Worm (Caenorhabditis elegans) whole organism, mixed stage, embryonic: ENCODE results near the gene srd-54.

ENCODE experiments used
- M03D4.4 ChIP-seq: sonication (generic microtip); optimal IDR thresholded peaks from 2 replicates; lab custom pipeline; 2017; ENCODE audit warnings: mild to moderate bottlenecking, missing genetic modification characterization, missing compliant biosample characterization
- bed-3 ChIP-seq: fragments of 200-800 bp; sonication (Bioruptor generic); optimal IDR thresholded peaks from 3 replicates; lab custom pipeline; 2018; ENCODE audit warnings: mild to moderate bottlenecking, missing genetic modification characterization, moderate library complexity, missing compliant biosample characterization
- blmp-1 ChIP-seq: fragments of 150-350 bp; optimal IDR thresholded peaks from 2 replicates; lab custom pipeline; 2014; ENCODE audit warnings: missing biosample characterization, missing genetic modification characterization
- ceh-39 ChIP-seq: fragments of 150-350 bp; optimal IDR thresholded peaks from 2 replicates; lab custom pipeline; 2014; ENCODE audit warnings: missing biosample characterization, missing genetic modification characterization
- ceh-43 ChIP-seq: fragments of 200-800 bp; sonication (Bioruptor generic); optimal IDR thresholded peaks from 2 replicates; lab custom pipeline; 2018; ENCODE audit warnings: mild to moderate bottlenecking, missing genetic modification characterization, moderate library complexity, missing compliant biosample characterization
- ceh-83 ChIP-seq: fragments of 200-800 bp; sonication (Bioruptor generic); optimal IDR thresholded peaks from 2 replicates; lab custom pipeline; 2018; ENCODE audit warnings: mild to moderate bottlenecking, missing genetic modification characterization, missing compliant biosample characterization
- ces-1 ChIP-seq: fragments of 150-350 bp; optimal IDR thresholded peaks from 2 replicates; lab custom pipeline; 2014; ENCODE audit warnings: missing biosample characterization, missing genetic modification reagents, missing genetic modification characterization
- cnd-1 ChIP-seq: fragments of 200-800 bp; sonication (Bioruptor generic); optimal IDR thresholded peaks from 2 replicates; lab custom pipeline; 2018; ENCODE audit warnings: mild to moderate bottlenecking, missing genetic modification characterization, missing compliant biosample characterization
- elt-1 ChIP-seq: sonication (generic microtip); optimal IDR thresholded peaks from 2 replicates; lab custom pipeline; 2017; ENCODE audit warnings: missing genetic modification characterization, mild to moderate bottlenecking, missing compliant biosample characterization, antibody characterized with exemption, moderate library complexity, borderline replicate concordance; ENCODE audit not compliant: insufficient read depth
- elt-3 ChIP-seq: fragments of 150-350 bp; optimal IDR thresholded peaks from 2 replicates; lab custom pipeline; 2014; ENCODE audit warnings: missing biosample characterization, missing genetic modification characterization
- ham-2 ChIP-seq: fragments of 200-800 bp; sonication (Bioruptor generic); optimal IDR thresholded peaks from 2 replicates; lab custom pipeline; 2018; ENCODE audit warnings: mild to moderate bottlenecking, missing genetic modification characterization, missing compliant biosample characterization
- hlh-1 ChIP-seq: fragments of 150-350 bp; optimal IDR thresholded peaks from 2 replicates; lab custom pipeline; 2014; ENCODE audit warnings: missing biosample characterization, missing genetic modification reagents, missing genetic modification characterization
- lin-13 ChIP-seq: fragments of 150-350 bp; optimal IDR thresholded peaks from 2 replicates; lab custom pipeline; 2014; ENCODE audit warnings: missing biosample characterization, missing genetic modification characterization
- lin-32 ChIP-seq: fragments of 200-800 bp; sonication (Bioruptor generic); optimal IDR thresholded peaks from 2 replicates; lab custom pipeline; 2018; ENCODE audit warnings: mild to moderate bottlenecking, missing genetic modification characterization, missing compliant biosample characterization
- lsy-2 ChIP-seq: fragments of 150-350 bp; optimal IDR thresholded peaks from 2 replicates; lab custom pipeline; 2014; ENCODE audit warnings: missing biosample characterization, missing genetic modification characterization
- mab-5 ChIP-seq: fragments of 150-350 bp; optimal IDR thresholded peaks from 2 replicates; lab custom pipeline; 2014; ENCODE audit warnings: missing biosample characterization, missing genetic modification characterization
- mep-1 ChIP-seq: fragments of 150-350 bp; optimal IDR thresholded peaks from 2 replicates; lab custom pipeline; 2017; ENCODE audit warnings: missing biosample characterization, missing genetic modification reagents, missing genetic modification characterization, inconsistent platforms
- mls-2 ChIP-seq: sonication (generic microtip); optimal IDR thresholded peaks from 2 replicates; lab custom pipeline; 2016; ENCODE audit warnings: mild to moderate bottlenecking, missing genetic modification characterization, moderate library complexity, missing compliant biosample characterization
- nhr-12 ChIP-seq: fragments of 150-350 bp; optimal IDR thresholded peaks from 2 replicates; lab custom pipeline; 2014; ENCODE audit warnings: missing biosample characterization, missing genetic modification characterization
- nhr-2 ChIP-seq: fragments of 150-350 bp; optimal IDR thresholded peaks from 2 replicates; lab custom pipeline; 2014; ENCODE audit warnings: missing biosample characterization, missing genetic modification characterization
- nhr-237 ChIP-seq: fragments of 150-350 bp; optimal IDR thresholded peaks from 2 replicates; lab custom pipeline; 2014; ENCODE audit warnings: missing biosample characterization, missing genetic modification characterization
- nhr-28 ChIP-seq: fragments of 150-350 bp; optimal IDR thresholded peaks from 2 replicates; lab custom pipeline; 2014; ENCODE audit warnings: missing biosample characterization, missing genetic modification characterization
- nhr-76 ChIP-seq: sonication (generic microtip); optimal IDR thresholded peaks from 2 replicates; lab custom pipeline; 2017; ENCODE audit warnings: missing biosample characterization, missing genetic modification characterization
- sem-2 ChIP-seq: fragments of 200-800 bp; sonication (Bioruptor generic); optimal IDR thresholded peaks from 2 replicates; lab custom pipeline; 2018; ENCODE audit warnings: mild to moderate bottlenecking, missing genetic modification characterization, missing compliant biosample characterization
- snpc-4 ChIP-seq: fragments of 150-350 bp; optimal IDR thresholded peaks from 2 replicates; lab custom pipeline; 2014; ENCODE audit warnings: missing biosample characterization, missing genetic modification characterization
- sptf-1 ChIP-seq: sonication (generic microtip); optimal IDR thresholded peaks from 2 replicates; lab custom pipeline; 2017; ENCODE audit warnings: mild to moderate bottlenecking, missing genetic modification characterization, moderate library complexity, missing compliant biosample characterization
- tbx-8 ChIP-seq: fragments of 200-800 bp; sonication (Bioruptor generic); optimal IDR thresholded peaks from 2 replicates; lab custom pipeline; 2018; ENCODE audit warnings: mild to moderate bottlenecking, missing genetic modification characterization, moderate library complexity, missing compliant biosample characterization
- unc-120 ChIP-seq: sonication (generic microtip); optimal IDR thresholded peaks from 2 replicates; lab custom pipeline; 2017; ENCODE audit warnings: missing genetic modification characterization, missing compliant biosample characterization; ENCODE audit not compliant: poor library complexity, severe bottlenecking
- unc-39 ChIP-seq: fragments of 150-350 bp; optimal IDR thresholded peaks from 2 replicates; lab custom pipeline; 2014; ENCODE audit warnings: missing biosample characterization, missing genetic modification characterization
- unc-62 ChIP-seq: fragments of 150-350 bp; optimal IDR thresholded peaks from 2 replicates; lab custom pipeline; 2014; ENCODE audit warnings: missing biosample characterization, missing genetic modification reagents, missing genetic modification characterization
- zip-8 ChIP-seq: fragments of 150-350 bp; optimal IDR thresholded peaks from 2 replicates; lab custom pipeline; 2014; ENCODE audit warnings: missing biosample characterization, missing genetic modification characterization
- ztf-11 ChIP-seq: fragments of 150-350 bp; optimal IDR thresholded peaks from 2 replicates; lab custom pipeline; 2014; ENCODE audit warnings: missing biosample characterization, missing genetic modification characterization

The srd-54 gene

ce11 chrII:7432327-7432726, at the start of gene srd-54:
Gene srd-54, plus strand, starts transcription at chrII:7432627.
- no peak for TF ChIP-seq mab-5 (tag; lab: Kevin White, UChicago)
- no peak for TF ChIP-seq ceh-39 (tag; lab: Kevin White, UChicago)
- no peak for TF ChIP-seq lin-32 (GFP tag; lab: Kevin White, UChicago)
- TF ChIP-seq elt-1, result no peak
- no peak for TF ChIP-seq sem-2
- TF ChIP-seq sptf-1 (tag; lab: Kevin White, UChicago), result no peak
- no peak for TF ChIP-seq ceh-83
- no peak for TF ChIP-seq mls-2 (tag; lab: Kevin White, UChicago)
- no peak for TF ChIP-seq nhr-12 (tag; lab: Kevin White, UChicago)
- no peak for TF ChIP-seq bed-3 (GFP tag; lab: Kevin White, UChicago)
- TF ChIP-seq zip-8 (tag; lab: Kevin White, UChicago), result no peak
- no peak for TF ChIP-seq cnd-1
- no peak for TF ChIP-seq ham-2
- TF ChIP-seq mep-1 (tag; lab: Kevin White, UChicago), result no peak
- no peak for TF ChIP-seq snpc-4 (tag; lab: Kevin White, UChicago)
- TF ChIP-seq ces-1 (GFP tag; lab: Kevin White, UChicago), result no peak
- TF ChIP-seq ztf-11 (tag; lab: Kevin White, UChicago), result no peak

ce11 chrII:7385442-7385841, 47.0 kb upstream of the srd-54 start, which contains the start of gene sre-3:
Gene sre-3, plus strand, starts transcription at chrII:7385742.
- no peak for TF ChIP-seq unc-39 (tag; lab: Kevin White, UChicago)
- TF ChIP-seq sptf-1 (tag; lab: Kevin White, UChicago), result no peak
- TF ChIP-seq bed-3 (GFP tag; lab: Kevin White, UChicago), result no peak

- TF ChIP-seq M03D4.4, result no peak
- TF ChIP-seq lin-13 (tag; lab: Kevin White, UChicago), result no peak
- no peak for TF ChIP-seq nhr-28 (tag; lab: Kevin White, UChicago)
- no peak for TF ChIP-seq nhr-76 (tag; lab: Kevin White, UChicago)
- TF ChIP-seq zip-8 (tag; lab: Kevin White, UChicago), result no peak
- no peak for TF ChIP-seq cnd-1
- TF ChIP-seq mls-2 (tag; lab: Kevin White, UChicago), result no peak
- TF ChIP-seq unc-39 (tag; lab: Kevin White, UChicago), result no peak
- TF ChIP-seq lsy-2 (tag; lab: Kevin White, UChicago), result no peak
- no peak for TF ChIP-seq snpc-4 (tag; lab: Kevin White, UChicago)
- no peak for TF ChIP-seq nhr-2
Measured at ce11 chrII:7390335-7390734, 42.1 kb upstream of the srd-54 start.

- TF ChIP-seq elt-1 (no peak), cnd-1 (no peak), unc-120 (no peak), M03D4.4 (no peak), ham-2 (no peak), unc-62 (GFP tag; lab: Kevin White, UChicago) (peak; percentile 14), ceh-39 (tag; lab: Kevin White, UChicago) (no peak), mep-1 (tag; lab: Kevin White, UChicago) (peak; percentile 22), zip-8 (tag; lab: Kevin White, UChicago) (no peak), lsy-2 (tag; lab: Kevin White, UChicago) (peak; percentile 6)
Measured at ce11 chrII:7392052-7392694, 40.3 kb upstream of the srd-54 start.

- TF ChIP-seq snpc-4 (tag; lab: Kevin White, UChicago), result no peak
- no peak for TF ChIP-seq ceh-43 (GFP tag; lab: Kevin White, UChicago)
- TF ChIP-seq nhr-2, result no peak
- TF ChIP-seq elt-3 (tag; lab: Kevin White, UChicago), result no peak
- TF ChIP-seq unc-120, result no peak
- no peak for TF ChIP-seq blmp-1 (tag; lab: Kevin White, UChicago)
- TF ChIP-seq ceh-39 (tag; lab: Kevin White, UChicago), result no peak
- no peak for TF ChIP-seq lin-32 (GFP tag; lab: Kevin White, UChicago)
- no peak for TF ChIP-seq nhr-28 (tag; lab: Kevin White, UChicago)
- TF ChIP-seq mls-2 (tag; lab: Kevin White, UChicago), result no peak
- TF ChIP-seq tbx-8 (GFP tag; lab: Kevin White, UChicago), result no peak
- TF ChIP-seq nhr-237 (tag; lab: Kevin White, UChicago), result no peak
- TF ChIP-seq hlh-1 (tag; lab: Kevin White, UChicago), result no peak
- no peak for TF ChIP-seq cnd-1
- TF ChIP-seq, all 35 proteins: peak for 0
Measured at ce11 chrII:7393393-7393792, 39.0 kb upstream of the srd-54 start.
